Fruit fly (Drosophila melanogaster): ENCODE data around the gene CG3246.

The CG3246 gene

dm6 chr2L:3478034-3478880 is 16.5 kb upstream of the CG3246 start, which contains the start of gene Thor (continued):
- peak; percentile 46; the same call in 1 of the 2 replicates for TF ChIP-seq CG3847 (GFP tag; IDR thresholded peaks at IDR 0.05)
- peak; percentile 34 for TF ChIP-seq CG12219 (GFP tag; optimal IDR thresholded peaks at IDR 0.05)
- no peak for TF ChIP-seq croc (GFP tag; conservative IDR thresholded peaks at IDR 0.05)
- no peak for TF ChIP-seq Oaz (GFP tag; IDR thresholded peaks at IDR 0.05)
- TF ChIP-seq psq (GFP tag; optimal IDR thresholded peaks at IDR 0.05), result peak; percentile 41
- peak; percentile 72 for TF ChIP-seq sd (tag; optimal IDR thresholded peaks at IDR 0.05)
- peak; percentile 22 for TF ChIP-seq Nf-YB (GFP tag; optimal IDR thresholded peaks at IDR 0.05)
- TF ChIP-seq ash1 (GFP tag; optimal IDR thresholded peaks at IDR 0.05), result peak; percentile 77
- no peak for TF ChIP-seq CG9797 (GFP tag; optimal IDR thresholded peaks at IDR 0.05)
- peak; percentile 78 for TF ChIP-seq CG6854 (GFP tag; optimal IDR thresholded peaks at IDR 0.05)
- TF ChIP-seq Rx (GFP tag; IDR thresholded peaks at IDR 0.05), result 0 out of 2 replicates have a peak, but pooled peaks have one; percentile 30
- TF ChIP-seq E2f2 (GFP tag; IDR thresholded peaks at IDR 0.05), result no peak
- peak in 1 of 2 experiments; percentile 25 for TF ChIP-seq insv (GFP tag; optimal IDR thresholded peaks at IDR 0.05)
- no peak for TF ChIP-seq CG7357 (GFP tag; IDR thresholded peaks at IDR 0.05)
- TF ChIP-seq CG31365 (tag; optimal IDR thresholded peaks at IDR 0.05), result peak; percentile 46
- TF ChIP-seq gcm2 (GFP tag; optimal IDR thresholded peaks at IDR 0.05), result peak; percentile 71
- TF ChIP-seq Stat92E (GFP tag; optimal IDR thresholded peaks at IDR 0.05), result peak in 1 of 3 experiments; percentile 88
- peak; percentile 84; the same call in 1 of the 3 replicates for TF ChIP-seq CG34422 (GFP tag; IDR thresholded peaks at IDR 0.05)
- no peak for TF ChIP-seq CG7745 (tag; optimal IDR thresholded peaks at IDR 0.05)
- peak; percentile 90 for TF ChIP-seq Kr (GFP tag; optimal IDR thresholded peaks at IDR 0.05)
- peak; percentile 98; the same call in 3 of the 4 replicates for TF ChIP-seq chinmo (GFP tag; IDR thresholded peaks at IDR 0.05; ENCODE audit: partially characterized antibody)
- peak; percentile 56 for TF ChIP-seq CG12744 (GFP tag; optimal IDR thresholded peaks at IDR 0.05)
- no peak for TF ChIP-seq ro (GFP tag; IDR thresholded peaks at IDR 0.05)
- TF ChIP-seq CG18011 (GFP tag; optimal IDR thresholded peaks at IDR 0.05), result peak; percentile 24
- peak; percentile 77 for TF ChIP-seq ERR (GFP tag; optimal IDR thresholded peaks at IDR 0.05)
- no peak for TF ChIP-seq CG16815 (GFP tag; optimal IDR thresholded peaks at IDR 0.05)
- peak; percentile 29 for TF ChIP-seq zf30C (GFP tag; optimal IDR thresholded peaks at IDR 0.05)
- TF ChIP-seq HLH54F (GFP tag; optimal IDR thresholded peaks at IDR 0.05), result peak; percentile 54
- no peak for TF ChIP-seq Dfd (GFP tag; optimal IDR thresholded peaks at IDR 0.05)
- no peak for TF ChIP-seq CG7963 (GFP tag; IDR thresholded peaks at IDR 0.05; ENCODE audit: partially characterized antibody)
- TF ChIP-seq CG11456 (GFP tag; IDR thresholded peaks at IDR 0.05), result peak; percentile 86
- 0 out of 3 replicates have a peak, but pooled peaks have one; percentile 24 for TF ChIP-seq CG17361 (GFP tag; IDR thresholded peaks at IDR 0.05)
- TF ChIP-seq CG2199 (GFP tag; IDR thresholded peaks at IDR 0.05), result peak; percentile 88
- peak; percentile 73 for TF ChIP-seq CG3163 (GFP tag; optimal IDR thresholded peaks at IDR 0.05)
- peak; percentile 64; the same call in 1 of the 2 replicates for TF ChIP-seq CG14014 (GFP tag; IDR thresholded peaks at IDR 0.05)
- no peak for TF ChIP-seq Hmx (GFP tag; optimal IDR thresholded peaks at IDR 0.05)
- no peak for TF ChIP-seq CG30020 (tag; optimal IDR thresholded peaks at IDR 0.05)
- peak; percentile 17 for TF ChIP-seq CG10565 (GFP tag; optimal IDR thresholded peaks at IDR 0.05)
- peak; percentile 65 for TF ChIP-seq oc (tag; optimal IDR thresholded peaks at IDR 0.05)
- no peak for TF ChIP-seq ssp (GFP tag; IDR thresholded peaks at IDR 0.05)
- TF ChIP-seq dan (GFP tag; IDR thresholded peaks at IDR 0.05), result no peak
- peak; percentile 87 for TF ChIP-seq her (GFP tag; optimal IDR thresholded peaks at IDR 0.05)
- TF ChIP-seq D19A (tag; optimal IDR thresholded peaks at IDR 0.05), result peak; percentile 45
- peak; percentile 69 for TF ChIP-seq CG17359 (tag; optimal IDR thresholded peaks at IDR 0.05)
- TF ChIP-seq BEAF-32 (GFP tag; optimal IDR thresholded peaks at IDR 0.05), result no peak
- TF ChIP-seq hkb (optimal IDR thresholded peaks at IDR 0.05), result no peak
- peak; percentile 71 for TF ChIP-seq hkb (GFP tag; IDR thresholded peaks at IDR 0.05)
- peak; percentile 74 for TF ChIP-seq ATbp (GFP tag; optimal IDR thresholded peaks at IDR 0.05)
- TF ChIP-seq tup (GFP tag; optimal IDR thresholded peaks at IDR 0.05), result peak; percentile 63
